Fruit fly (Drosophila melanogaster): ENCODE data around the gene Or71a.

Or71a gene

dm6 chr3L:15104849-15105555 lies 26.8 kb upstream of the Or71a start (continued):
- TF ChIP-seq klu (GFP tag; IDR thresholded peaks at IDR 0.05) (peak; percentile 62; the same call in 1 of the 2 replicates), Oaz (GFP tag; IDR thresholded peaks at IDR 0.05) (0 out of 2 replicates have a peak, but pooled peaks have one; percentile 32), GATAe (GFP tag; conservative IDR thresholded peaks at IDR 0.05) (no peak), CG9609 (GFP tag; optimal IDR thresholded peaks at IDR 0.05) (peak; percentile 51), Ravus (GFP tag; IDR thresholded peaks at IDR 0.05) (no peak), CG12155 (GFP tag; optimal IDR thresholded peaks at IDR 0.05) (peak; percentile 45), prd (optimal IDR thresholded peaks at IDR 0.05) (no peak), prd (GFP tag; IDR thresholded peaks at IDR 0.05) (peak; percentile 72; the same call in 2 of the 3 replicates), gsb (GFP tag; IDR thresholded peaks at IDR 0.05) (no peak), CG11560 (tag; IDR thresholded peaks at IDR 0.05) (peak; percentile 45; the same call in 1 of the 3 replicates), CG2120 (GFP tag; optimal IDR thresholded peaks at IDR 0.05) (peak; percentile 83), rib (GFP tag; IDR thresholded peaks at IDR 0.05) (peak; percentile 27; the same call in 1 of the 2 replicates), CG17829 (tag; optimal IDR thresholded peaks at IDR 0.05) (peak; percentile 53), Doc2 (GFP tag; IDR thresholded peaks at IDR 0.05) (no peak), gcm2 (GFP tag; optimal IDR thresholded peaks at IDR 0.05) (no peak), danr (GFP tag; IDR thresholded peaks at IDR 0.05) (peak; percentile 49; the same call in 1 of the 2 replicates), CG4404 (GFP tag; IDR thresholded peaks at IDR 0.05) (peak; percentile 44; the same call in 1 of the 2 replicates), en (GFP tag; optimal IDR thresholded peaks at IDR 0.05) (peak; percentile 2), Blimp-1 (GFP tag; optimal IDR thresholded peaks at IDR 0.05) (peak; percentile 3), CG1792 (GFP tag; optimal IDR thresholded peaks at IDR 0.05) (no peak), CG14441 (GFP tag; IDR thresholded peaks at IDR 0.05) (peak; percentile 61), Abd-B (GFP tag; optimal IDR thresholded peaks at IDR 0.05) (peak; percentile 26), psq (GFP tag; optimal IDR thresholded peaks at IDR 0.05) (no peak), corto (GFP tag; optimal IDR thresholded peaks at IDR 0.05) (peak; percentile 55), B-H1 (GFP tag; IDR thresholded peaks at IDR 0.05) (no peak), CG15479 (GFP tag; optimal IDR thresholded peaks at IDR 0.05) (no peak), CG13624 (GFP tag; optimal IDR thresholded peaks at IDR 0.05) (peak; percentile 74), CG11247 (GFP tag; IDR thresholded peaks at IDR 0.05) (peak; percentile 51), fd3F (GFP tag; optimal IDR thresholded peaks at IDR 0.05) (peak; percentile 44), fd102C (GFP tag; optimal IDR thresholded peaks at IDR 0.05) (no peak), Dek (tag; optimal IDR thresholded peaks at IDR 0.05) (no peak), cwo (GFP tag; optimal IDR thresholded peaks at IDR 0.05) (peak; percentile 25), CG6254 (GFP tag; optimal IDR thresholded peaks at IDR 0.05) (no peak), Drgx (GFP tag; IDR thresholded peaks at IDR 0.05) (peak; percentile 86), Bteb2 (GFP tag; optimal IDR thresholded peaks at IDR 0.05) (peak; percentile 43), z (GFP tag; IDR thresholded peaks at IDR 0.05) (no peak), Ets65A (GFP tag) (peak; percentile 97), CG5245 (GFP tag; optimal IDR thresholded peaks at IDR 0.05) (no peak), CG7987 (GFP tag; optimal IDR thresholded peaks at IDR 0.05) (no peak), twi (tag; optimal IDR thresholded peaks at IDR 0.05) (no peak), Dll (GFP tag; IDR thresholded peaks at IDR 0.05; ENCODE audit: partially characterized antibody) (0 out of 4 replicates have a peak, but pooled peaks have one; percentile 3), CTCF (GFP tag; optimal IDR thresholded peaks at IDR 0.05) (no peak), Tbp (GFP tag; optimal IDR thresholded peaks at IDR 0.05) (no peak), HLHmδ (GFP tag; optimal IDR thresholded peaks at IDR 0.05) (no peak), Nf-YA (GFP tag; IDR thresholded peaks at IDR 0.05) (no peak), Aef1 (GFP tag; IDR thresholded peaks at IDR 0.05) (peak; percentile 35), CG33557 (GFP tag; optimal IDR thresholded peaks at IDR 0.05) (no peak), H2.0 (GFP tag; IDR thresholded peaks at IDR 0.05) (peak; percentile 19; the same call in 1 of the 2 replicates), p53 (GFP tag; optimal IDR thresholded peaks at IDR 0.05) (no peak), dmrt11E (tag; optimal IDR thresholded peaks at IDR 0.05) (no peak), ac (GFP tag; optimal IDR thresholded peaks at IDR 0.05) (no peak)
